Worm (Caenorhabditis elegans) whole organism, mixed stage, embryonic: ENCODE measurements around the gene snt-1.

Source experiments
- lsy-2 ChIP-seq: fragments of 150-350 bp; optimal IDR thresholded peaks from 2 replicates; lab custom pipeline; 2014; ENCODE audit warnings: missing biosample characterization, missing genetic modification characterization
- nhr-237 ChIP-seq: fragments of 150-350 bp; optimal IDR thresholded peaks from 2 replicates; lab custom pipeline; 2014; ENCODE audit warnings: missing biosample characterization, missing genetic modification characterization
- snpc-4 ChIP-seq: fragments of 150-350 bp; optimal IDR thresholded peaks from 2 replicates; lab custom pipeline; 2014; ENCODE audit warnings: missing biosample characterization, missing genetic modification characterization
- unc-62 ChIP-seq: fragments of 150-350 bp; optimal IDR thresholded peaks from 2 replicates; lab custom pipeline; 2014; ENCODE audit warnings: missing biosample characterization, missing genetic modification reagents, missing genetic modification characterization
- ztf-11 ChIP-seq: fragments of 150-350 bp; optimal IDR thresholded peaks from 2 replicates; lab custom pipeline; 2014; ENCODE audit warnings: missing biosample characterization, missing genetic modification characterization

- TF ChIP-seq lsy-2 (tag; lab: Kevin White, UChicago), result no peak
- no peak for TF ChIP-seq nhr-237 (tag; lab: Kevin White, UChicago)
- TF ChIP-seq ztf-11 (tag; lab: Kevin White, UChicago), result no peak
- TF ChIP-seq unc-62, result no peak
- TF ChIP-seq snpc-4 (tag; lab: Kevin White, UChicago), result no peak
These were observed 42.7 kb upstream of the snt-1 start, which contains the start of gene F41G3.18 for ce11 chrII:6768014-6768413.
